Worm (Caenorhabditis elegans): ENCODE data around the gene R13H4.7.

The R13H4.7 gene

ce11 chrV:11844828-11845227 is 23.2 kb downstream of the R13H4.7 start:
- no peak for TF ChIP-seq aha-1 (tag; optimal IDR thresholded peaks at IDR 0.05)
- TF ChIP-seq nhr-19 (GFP tag; conservative IDR thresholded peaks at IDR 0.05): no peak
- no peak for TF ChIP-seq sptf-1 (tag; optimal IDR thresholded peaks at IDR 0.05)
- peak; percentile 37 for TF ChIP-seq snu-23 (GFP tag; optimal IDR thresholded peaks at IDR 0.05)
- no peak for TF ChIP-seq aly-2 (tag; optimal IDR thresholded peaks at IDR 0.05)
- no peak for TF ChIP-seq nhr-12 (tag; optimal IDR thresholded peaks at IDR 0.05)
- TF ChIP-seq egl-27 (tag; optimal IDR thresholded peaks at IDR 0.05): no peak
- no peak for TF ChIP-seq lin-13 (GFP tag; optimal IDR thresholded peaks at IDR 0.05)
- no peak for TF ChIP-seq unc-130 (tag; optimal IDR thresholded peaks at IDR 0.05)
- peak; percentile 19 for TF ChIP-seq nhr-90 (tag; optimal IDR thresholded peaks at IDR 0.05; ENCODE audit: poor library complexity)
- TF ChIP-seq unc-62 (GFP tag; optimal IDR thresholded peaks at IDR 0.05): no peak
- TF ChIP-seq C34B4.2 (tag; optimal IDR thresholded peaks at IDR 0.05): no peak
- no peak for TF ChIP-seq C04F5.9 (tag; optimal IDR thresholded peaks at IDR 0.05)
- TF ChIP-seq nhr-237 (tag; optimal IDR thresholded peaks at IDR 0.05): no peak
- no peak for TF ChIP-seq efl-3 (GFP tag; optimal IDR thresholded peaks at IDR 0.05)
- TF ChIP-seq egl-13 (tag; optimal IDR thresholded peaks at IDR 0.05): no peak
- TF ChIP-seq grh-1 (GFP tag; IDR thresholded peaks at IDR 0.05): no peak
- no peak for TF ChIP-seq Y116A8C.19 (tag; optimal IDR thresholded peaks at IDR 0.05; ENCODE audit: borderline replicate concordance)
- TF ChIP-seq efl-1 (optimal IDR thresholded peaks at IDR 0.05): no peak
- TF ChIP-seq efl-1 (GFP tag; optimal IDR thresholded peaks at IDR 0.05 in 1 of 2): peak in 1 of 2 experiments; percentile 33
- TF ChIP-seq mdl-1 (tag; optimal IDR thresholded peaks at IDR 0.05): peak in 1 of 2 experiments; percentile 7
- no peak for TF ChIP-seq nhr-84 (tag; optimal IDR thresholded peaks at IDR 0.05)
- 0 out of 2 replicates have a peak, but pooled peaks have one; percentile 8 for TF ChIP-seq mab-9 (GFP tag; IDR thresholded peaks at IDR 0.05)
- no peak for TF ChIP-seq nhr-85 (tag)
- TF ChIP-seq mef-2 (tag; optimal IDR thresholded peaks at IDR 0.05): no peak
- TF ChIP-seq ama-1 (optimal IDR thresholded peaks at IDR 0.05): no peak
- TF ChIP-seq fkh-10 (GFP tag; optimal IDR thresholded peaks at IDR 0.05): no peak
- TF ChIP-seq dsc-1 (tag; optimal IDR thresholded peaks at IDR 0.05): no peak
- peak in 1 of 2 experiments; percentile 17 for TF ChIP-seq ztf-11 (tag; optimal IDR thresholded peaks at IDR 0.05)
- TF ChIP-seq hlh-4 (tag; optimal IDR thresholded peaks at IDR 0.05): no peak
- TF ChIP-seq vab-15 (tag; optimal IDR thresholded peaks at IDR 0.05): no peak
- TF ChIP-seq zip-4 (GFP tag; optimal IDR thresholded peaks at IDR 0.05): no peak
- TF ChIP-seq alr-1 (tag; optimal IDR thresholded peaks at IDR 0.05; ENCODE audit: borderline replicate concordance): no peak
- TF ChIP-seq F16B12.6 (tag; optimal IDR thresholded peaks at IDR 0.05): no peak
- no peak for TF ChIP-seq hpl-2 (GFP tag; optimal IDR thresholded peaks at IDR 0.05)
- peak; percentile 38 for TF ChIP-seq snpc-4 (tag; optimal IDR thresholded peaks at IDR 0.05)
- TF ChIP-seq xbp-1 (tag; optimal IDR thresholded peaks at IDR 0.05): no peak
- TF ChIP-seq elt-3 (tag; optimal IDR thresholded peaks at IDR 0.05): no peak
- TF ChIP-seq isw-1 (GFP tag; IDR thresholded peaks at IDR 0.05): no peak; the same call in 1 of the 2 replicates
- TF ChIP-seq swsn-7 (tag; optimal IDR thresholded peaks at IDR 0.05): peak; percentile 17
- no peak for TF ChIP-seq unc-86 (tag; optimal IDR thresholded peaks at IDR 0.05)
- peak; percentile 59 for TF ChIP-seq skn-1 (tag; optimal IDR thresholded peaks at IDR 0.05)
- no peak for TF ChIP-seq ceh-8 (GFP tag; optimal IDR thresholded peaks at IDR 0.05)
- TF ChIP-seq tlp-1 (tag; optimal IDR thresholded peaks at IDR 0.05): no peak
- peak; percentile 94 for TF ChIP-seq lin-14 (GFP tag; optimal IDR thresholded peaks at IDR 0.05)
- no peak for TF ChIP-seq ces-1 (GFP tag; optimal IDR thresholded peaks at IDR 0.05)
- no peak for TF ChIP-seq nhr-77 (tag; optimal IDR thresholded peaks at IDR 0.05)
- TF ChIP-seq irx-1 (tag; optimal IDR thresholded peaks at IDR 0.05): no peak
- peak; percentile 30 for TF ChIP-seq nhr-47 (tag; optimal IDR thresholded peaks at IDR 0.05)
- TF ChIP-seq pax-3 (tag; optimal IDR thresholded peaks at IDR 0.05): no peak
- no peak for TF ChIP-seq zag-1 (tag; optimal IDR thresholded peaks at IDR 0.05)
- no peak for TF ChIP-seq jun-1 (tag; optimal IDR thresholded peaks at IDR 0.05)
- no peak for TF ChIP-seq ceh-63 (GFP tag; optimal IDR thresholded peaks at IDR 0.05)
- TF ChIP-seq nhr-20 (tag; optimal IDR thresholded peaks at IDR 0.05): peak; percentile 11
- TF ChIP-seq nhr-11 (tag; optimal IDR thresholded peaks at IDR 0.05): no peak

Data from whole organism, L1 larva.